Worm (Caenorhabditis elegans): ENCODE measurements around the gene T13C2.7.

T13C2.7 gene

DNA sequence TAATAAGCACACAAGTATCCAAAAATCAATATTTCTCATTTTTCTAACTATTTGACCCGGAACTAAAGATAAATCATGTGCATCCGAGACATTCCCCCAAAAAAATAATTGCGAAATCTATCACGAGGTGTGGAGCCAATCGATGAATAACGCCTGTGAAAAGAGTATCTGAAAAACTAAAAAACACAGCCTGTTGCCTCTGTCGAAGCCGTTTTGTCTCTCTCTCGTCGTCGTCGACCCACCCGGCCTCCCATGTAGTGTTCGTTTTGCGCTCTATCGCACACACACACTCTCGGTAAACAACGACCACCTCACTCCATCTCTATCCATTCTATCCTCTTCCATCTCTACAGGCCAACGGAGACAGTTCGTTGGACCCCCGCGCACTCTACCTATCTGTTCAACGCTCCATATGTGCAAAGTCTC is 3.5 kb downstream of the T13C2.7 start (continued):
- TF ChIP-seq dmd-6 (GFP tag; IDR thresholded peaks at IDR 0.05) = peak; percentile 44
- TF ChIP-seq tag-97 (GFP tag; IDR thresholded peaks at IDR 0.05) = no peak
- TF ChIP-seq ama-1 (optimal IDR thresholded peaks at IDR 0.05) = no peak
- TF ChIP-seq lin-38 (GFP tag; IDR thresholded peaks at IDR 0.05) = peak; percentile 56
- TF ChIP-seq lir-3 (tag; optimal IDR thresholded peaks at IDR 0.05) = no peak
- no peak for TF ChIP-seq jun-1 (tag; optimal IDR thresholded peaks at IDR 0.05)
- no peak for TF ChIP-seq Y75B8A.6 (GFP tag; IDR thresholded peaks at IDR 0.05)
- TF ChIP-seq zip-11 (GFP tag; IDR thresholded peaks at IDR 0.05) = no peak
- peak; percentile 77 for TF ChIP-seq ceh-20 (GFP tag; IDR thresholded peaks at IDR 0.05)
- TF ChIP-seq Y48G9A.11 (GFP tag; IDR thresholded peaks at IDR 0.05) = no peak
- no peak for TF ChIP-seq dmd-8 (GFP tag; IDR thresholded peaks at IDR 0.05)
- no peak for TF ChIP-seq ZK337.2 (GFP tag; IDR thresholded peaks at IDR 0.05)
- TF ChIP-seq php-3 (GFP tag; IDR thresholded peaks at IDR 0.05) = no peak
- peak; percentile 75 for TF ChIP-seq mxl-3 (GFP tag; optimal IDR thresholded peaks at IDR 0.05)
- TF ChIP-seq F10B5.3 (tag; optimal IDR thresholded peaks at IDR 0.05) = no peak
- TF ChIP-seq ceh-44 (GFP tag; IDR thresholded peaks at IDR 0.05) = no peak
- no peak for TF ChIP-seq egl-27 (tag; optimal IDR thresholded peaks at IDR 0.05)
- TF ChIP-seq mes-2 (tag; optimal IDR thresholded peaks at IDR 0.05; ENCODE audit: poor library complexity, severe bottlenecking) = peak; percentile 47
- TF ChIP-seq Y105C5A.15 (GFP tag; IDR thresholded peaks at IDR 0.05) = no peak
- no peak for TF ChIP-seq snpc-4 (tag; optimal IDR thresholded peaks at IDR 0.05)
- peak; percentile 34 for TF ChIP-seq ceh-28 (tag; optimal IDR thresholded peaks at IDR 0.05)
- TF ChIP-seq tra-1 (GFP tag; IDR thresholded peaks at IDR 0.05) = 0 out of 2 replicates have a peak, but pooled peaks have one; percentile 33
- TF ChIP-seq nhr-237 (tag; optimal IDR thresholded peaks at IDR 0.05) = no peak
- no peak for TF ChIP-seq ceh-32 (tag; optimal IDR thresholded peaks at IDR 0.05; ENCODE audit: poor library complexity)
- no peak for TF ChIP-seq sdz-12 (GFP tag; optimal IDR thresholded peaks at IDR 0.05)
- peak; percentile 27 for TF ChIP-seq dve-1 (tag; optimal IDR thresholded peaks at IDR 0.05; ENCODE audit: insufficient read depth)
- TF ChIP-seq unc-39 (tag; optimal IDR thresholded peaks at IDR 0.05) = no peak
- no peak for TF ChIP-seq zag-1 (tag; optimal IDR thresholded peaks at IDR 0.05)
- TF ChIP-seq mdt-29 (GFP tag; IDR thresholded peaks at IDR 0.05) = no peak
- TF ChIP-seq F37D6.2 (tag; optimal IDR thresholded peaks at IDR 0.05) = peak; percentile 29
- TF ChIP-seq lin-39 (tag; optimal IDR thresholded peaks at IDR 0.05) = no peak

DNA sequence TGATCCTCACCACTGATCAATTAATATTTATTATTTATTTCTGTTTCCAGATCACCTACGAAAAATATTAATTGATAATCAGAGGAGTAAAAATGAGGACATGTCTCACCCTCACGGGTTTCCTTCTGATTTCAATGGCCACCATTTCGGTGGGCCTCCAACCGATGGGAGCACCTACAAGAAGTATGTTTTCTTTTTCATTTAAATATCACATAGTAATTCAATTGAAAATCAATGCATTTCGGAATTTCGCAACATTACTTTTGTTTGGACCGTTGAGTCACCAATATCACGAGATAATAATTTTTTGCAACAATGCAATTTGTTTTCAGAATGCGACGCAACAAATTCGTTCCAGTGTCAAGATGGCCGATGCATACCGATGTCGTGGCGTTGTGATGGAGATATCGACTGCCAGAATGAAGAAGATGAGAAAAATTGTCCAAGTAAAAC is 4.2 kb downstream of the T13C2.7 start, which contains the start of gene gldi-2:
gldi-2 (plus strand) TSS at position 51 of the 453 bp plus-strand sequence.
- TF ChIP-seq spr-3 (GFP tag; optimal IDR thresholded peaks at IDR 0.05) (no peak), mxl-3 (GFP tag; optimal IDR thresholded peaks at IDR 0.05) (no peak), daf-12 (tag; optimal IDR thresholded peaks at IDR 0.05) (no peak), pqm-1 (tag; optimal IDR thresholded peaks at IDR 0.05) (no peak), ceh-28 (tag; optimal IDR thresholded peaks at IDR 0.05) (no peak), mep-1 (tag; optimal IDR thresholded peaks at IDR 0.05) (no peak), gei-8 (GFP tag; optimal IDR thresholded peaks at IDR 0.05) (no peak), hlh-11 (tag; optimal IDR thresholded peaks at IDR 0.05) (no peak), F26F4.8 (GFP tag; conservative IDR thresholded peaks at IDR 0.05) (no peak), ctbp-1 (GFP tag; IDR thresholded peaks at IDR 0.05) (no peak), lin-1 (GFP tag; IDR thresholded peaks at IDR 0.05) (no peak), dve-1 (tag; optimal IDR thresholded peaks at IDR 0.05; ENCODE audit: insufficient read depth) (no peak), fos-1 (tag; optimal IDR thresholded peaks at IDR 0.05) (no peak), nhr-10 (tag; optimal IDR thresholded peaks at IDR 0.05) (no peak), php-3 (GFP tag; IDR thresholded peaks at IDR 0.05) (no peak), Y5F2A.4 (GFP tag; optimal IDR thresholded peaks at IDR 0.05) (no peak), ceh-44 (GFP tag; IDR thresholded peaks at IDR 0.05) (no peak), ceh-20 (GFP tag; IDR thresholded peaks at IDR 0.05) (no peak), ceh-32 (tag; optimal IDR thresholded peaks at IDR 0.05; ENCODE audit: poor library complexity) (no peak), nhr-11 (tag; optimal IDR thresholded peaks at IDR 0.05) (no peak)

Data from whole organism, L4 larva.